Fruit fly (Drosophila melanogaster): ENCODE data around the gene comm3.

The comm3 gene

DNA sequence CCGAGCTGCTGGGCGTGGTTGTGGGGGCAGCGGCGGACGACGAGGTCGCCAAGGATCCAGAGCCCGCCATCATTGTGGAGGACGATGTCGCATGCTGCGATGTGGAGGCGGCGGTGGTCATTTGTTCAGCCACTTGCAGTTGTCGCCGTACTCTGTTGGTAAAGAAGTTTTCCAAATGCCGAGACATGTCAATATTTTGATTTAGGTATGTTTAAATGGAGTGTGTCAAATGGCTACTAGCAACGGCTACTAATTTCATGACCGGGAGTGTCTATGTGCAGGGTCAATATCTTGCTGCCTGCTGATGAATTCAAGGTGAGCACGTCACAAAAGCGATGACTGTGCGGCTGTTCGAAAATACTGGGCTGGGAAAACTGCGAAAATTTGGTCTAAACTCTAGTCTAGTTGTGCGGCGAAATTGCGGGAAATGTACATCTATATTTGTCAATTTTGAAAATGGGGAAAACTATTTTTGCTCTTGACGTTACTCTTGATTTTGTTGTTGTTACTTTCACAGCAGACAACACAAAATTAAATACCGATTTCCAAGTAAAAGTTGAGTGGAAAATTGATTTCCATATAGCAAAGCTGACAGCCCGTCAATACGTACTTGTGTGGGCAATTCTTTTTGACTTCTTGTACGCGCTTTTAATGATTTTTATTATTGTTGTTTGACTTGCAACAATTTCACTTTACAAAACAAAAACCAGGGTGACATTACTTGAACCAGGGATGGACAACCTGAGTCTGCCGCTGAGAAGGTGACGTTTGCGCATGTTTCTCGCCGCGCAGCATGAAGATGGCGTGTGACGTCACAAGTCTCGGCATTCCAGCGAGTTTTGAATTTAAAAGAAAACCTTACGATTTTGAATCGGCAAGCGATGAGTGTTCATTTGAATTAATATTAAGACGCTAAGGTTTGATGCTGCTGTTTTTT is 59.8 kb downstream of the comm3 start, which contains the start of gene CG7656 (continued):
- TF ChIP-seq CG11085 (GFP tag; IDR thresholded peaks at IDR 0.05) (no peak), chif (GFP tag; optimal IDR thresholded peaks at IDR 0.05) (peak in 1 of 2 experiments; percentile 80), ci (GFP tag; IDR thresholded peaks at IDR 0.05) (peak; percentile 82), tgo (GFP tag; IDR thresholded peaks at IDR 0.05) (no peak), CG7745 (tag; optimal IDR thresholded peaks at IDR 0.05) (no peak), CG1529 (GFP tag; optimal IDR thresholded peaks at IDR 0.05) (no peak), CG2712 (tag; optimal IDR thresholded peaks at IDR 0.05) (peak; percentile 9), sens (GFP tag) (peak; percentile 95), hbn (GFP tag; IDR thresholded peaks at IDR 0.05; ENCODE audit: partially characterized antibody) (no peak), sr (GFP tag; IDR thresholded peaks at IDR 0.05) (no peak), jing (GFP tag; optimal IDR thresholded peaks at IDR 0.05) (no peak), Spps (tag; optimal IDR thresholded peaks at IDR 0.05) (no peak), stc (GFP tag; IDR thresholded peaks at IDR 0.05) (peak; percentile 45), bsh (GFP tag; optimal IDR thresholded peaks at IDR 0.05) (peak in 1 of 2 experiments; percentile 34), CG14441 (GFP tag; IDR thresholded peaks at IDR 0.05) (peak; percentile 71), CoRest (tag; optimal IDR thresholded peaks at IDR 0.05) (peak; percentile 2), CG5245 (GFP tag; optimal IDR thresholded peaks at IDR 0.05) (peak; percentile 52), dan (GFP tag; IDR thresholded peaks at IDR 0.05) (no peak), sqz (GFP tag; optimal IDR thresholded peaks at IDR 0.05) (no peak), lbe (GFP tag; optimal IDR thresholded peaks at IDR 0.05) (peak; percentile 54), CG1602 (GFP tag; optimal IDR thresholded peaks at IDR 0.05) (peak; percentile 51), CTCF (GFP tag; optimal IDR thresholded peaks at IDR 0.05) (no peak), Myb (GFP tag; optimal IDR thresholded peaks at IDR 0.05) (peak; percentile 49), CG3838 (GFP tag; optimal IDR thresholded peaks at IDR 0.05) (peak; percentile 85), pho (GFP tag; optimal IDR thresholded peaks at IDR 0.05) (peak; percentile 76), CG1024 (GFP tag; IDR thresholded peaks at IDR 0.05) (peak; percentile 58), exex (tag; optimal IDR thresholded peaks at IDR 0.05) (no peak), wdn (GFP tag; IDR thresholded peaks at IDR 0.05) (peak; percentile 65), vnd (GFP tag; IDR thresholded peaks at IDR 0.05; ENCODE audit: partially characterized antibody) (no peak), CG11560 (tag; IDR thresholded peaks at IDR 0.05) (no peak), pnt (GFP tag; optimal IDR thresholded peaks at IDR 0.05) (peak; percentile 80), Abd-B (GFP tag; optimal IDR thresholded peaks at IDR 0.05) (peak; percentile 7), ham (GFP tag; IDR thresholded peaks at IDR 0.05) (no peak), dmrt99B (tag; optimal IDR thresholded peaks at IDR 0.05) (peak; percentile 50), peb (GFP tag; IDR thresholded peaks at IDR 0.05) (no peak), CG18011 (GFP tag; optimal IDR thresholded peaks at IDR 0.05) (peak; percentile 40), sim (GFP tag; IDR thresholded peaks at IDR 0.05) (no peak), CG16863 (GFP tag; optimal IDR thresholded peaks at IDR 0.05) (peak; percentile 68), B-H1 (GFP tag; IDR thresholded peaks at IDR 0.05) (peak; percentile 49; the same call in 2 of the 3 replicates), phol (tag; optimal IDR thresholded peaks at IDR 0.05) (peak; percentile 41), CG16779 (GFP tag; IDR thresholded peaks at IDR 0.05) (peak; percentile 74), abd-A (tag; optimal IDR thresholded peaks at IDR 0.05) (no peak), CG34422 (GFP tag; IDR thresholded peaks at IDR 0.05) (peak; percentile 58; the same call in 2 of the 3 replicates), da (GFP tag; optimal IDR thresholded peaks at IDR 0.05) (peak; percentile 43), CG1792 (GFP tag; optimal IDR thresholded peaks at IDR 0.05) (peak; percentile 59), pum (GFP tag; optimal IDR thresholded peaks at IDR 0.05) (peak; percentile 84), usp (GFP tag; optimal IDR thresholded peaks at IDR 0.05) (no peak), Dfd (GFP tag; optimal IDR thresholded peaks at IDR 0.05) (no peak), CG10366 (GFP tag; IDR thresholded peaks at IDR 0.05) (peak; percentile 60), Hsf (GFP tag; optimal IDR thresholded peaks at IDR 0.05) (peak; percentile 74), row (GFP tag; IDR thresholded peaks at IDR 0.05) (peak; percentile 96)
